Fruit fly (Drosophila melanogaster) whole organism, embryonic: ENCODE results near the gene msd1.

ENCODE experiments used
- Ada2b ChIP-seq: fragments of 200-800 bp; sonication (Bioruptor generic); IDR thresholded peaks from 2 replicates; pipeline ENCODE4 v1.3.6; 2022; ENCODE audit warnings: missing biosample characterization, missing genetic modification characterization
- Antp ChIP-seq: fragments of 200-800 bp; sonication (Bioruptor generic); optimal IDR thresholded peaks from 3 replicates; lab custom pipeline; 2016; ENCODE audit warnings: missing biosample characterization, missing genetic modification characterization
- BtbVII ChIP-seq: fragments of 200-800 bp; sonication (Bioruptor generic); optimal IDR thresholded peaks from 3 replicates; lab custom pipeline; 2017; ENCODE audit warnings: missing biosample characterization, mild to moderate bottlenecking, missing genetic modification characterization
- CG10274 ChIP-seq: fragments of 200-800 bp; sonication (Bioruptor generic); optimal IDR thresholded peaks from 3 replicates; lab custom pipeline; 2017; ENCODE audit warnings: missing biosample characterization, mild to moderate bottlenecking, missing genetic modification characterization
- CG10543 ChIP-seq: fragments of 200-800 bp; sonication (Bioruptor generic); optimal IDR thresholded peaks from 3 replicates; lab custom pipeline; 2017; ENCODE audit warnings: missing biosample characterization, mild to moderate bottlenecking, missing genetic modification characterization, moderate library complexity
- CG11560 ChIP-seq: fragments of 200-800 bp; sonication (Bioruptor generic); IDR thresholded peaks from 3 replicates; pipeline ENCODE4 v1.3.6; 2022; ENCODE audit warnings: missing biosample characterization, missing genetic modification characterization
- CG12219 ChIP-seq: fragments of 200-800 bp; sonication (Bioruptor generic); optimal IDR thresholded peaks from 3 replicates; lab custom pipeline; 2018; ENCODE audit warnings: missing biosample characterization, mild to moderate bottlenecking, missing genetic modification characterization
- CG14965 ChIP-seq: fragments of 200-800 bp; sonication (Bioruptor generic); optimal IDR thresholded peaks from 2 replicates; lab custom pipeline; 2016; ENCODE audit warnings: missing biosample characterization, missing genetic modification characterization, borderline replicate concordance
- CG2116 ChIP-seq: fragments of 200-800 bp; sonication (Bioruptor generic); optimal IDR thresholded peaks from 3 replicates; lab custom pipeline; 2018; ENCODE audit warnings: missing biosample characterization, mild to moderate bottlenecking, missing genetic modification characterization
- CG2199 ChIP-seq: fragments of 200-800 bp; sonication (Bioruptor generic); IDR thresholded peaks from 3 replicates; pipeline ENCODE4 v1.3.6; 2022; ENCODE audit warnings: missing biosample characterization, missing genetic modification characterization
- CG34376 ChIP-seq: fragments of 200-800 bp; sonication (Bioruptor generic); optimal IDR thresholded peaks from 2 replicates; lab custom pipeline; 2018; ENCODE audit warnings: missing biosample characterization, mild to moderate bottlenecking, missing genetic modification characterization
- CG6175 ChIP-seq: fragments of 200-800 bp; sonication (Bioruptor generic); IDR thresholded peaks from 3 replicates; pipeline ENCODE4 v1.3.6; 2022; ENCODE audit warnings: missing biosample characterization, missing genetic modification characterization
- CG6689 ChIP-seq: fragments of 200-800 bp; sonication (Bioruptor generic); IDR thresholded peaks from 2 replicates; pipeline ENCODE4 v1.3.6; 2022; ENCODE audit warnings: missing biosample characterization, missing genetic modification characterization
- CG7987 ChIP-seq: fragments of 200-800 bp; sonication (Bioruptor generic); optimal IDR thresholded peaks from 2 replicates; lab custom pipeline; 2018; ENCODE audit warnings: missing biosample characterization, mild to moderate bottlenecking, missing genetic modification characterization, moderate library complexity
- CG8290 ChIP-seq, 3 experiments: fragments of 200-800 bp; sonication (Bioruptor generic); optimal IDR thresholded peaks; 2 replicates each; lab custom pipeline; 2016 to 2019; ENCODE audit warnings: missing biosample characterization in 3 of 3, missing genetic modification characterization in 3 of 3, mild to moderate bottlenecking in 2 of 3, moderate library complexity in 1 of 3
- CG9932 ChIP-seq: fragments of 200-800 bp; sonication (Bioruptor generic); IDR thresholded peaks from 2 replicates; pipeline ENCODE4 v1.3.6; 2022; ENCODE audit warnings: missing biosample characterization, missing genetic modification characterization
- Chrac-16 ChIP-seq: fragments of 200-800 bp; sonication (Bioruptor generic); optimal IDR thresholded peaks from 3 replicates; lab custom pipeline; 2016; ENCODE audit warnings: missing biosample characterization, missing genetic modification characterization
- D ChIP-seq, 2 experiments: fragments of 200-800 bp in 1 of 2; fragments of >200 bp in 1 of 2; sonication (Bioruptor generic) in 1 of 2; optimal IDR thresholded peaks; 2 replicates in 1 of 2; 3 replicates in 1 of 2; lab custom pipeline; 2017; ENCODE audit warnings: mild to moderate bottlenecking in 1 of 2, missing biosample characterization in 1 of 2, missing genetic modification characterization in 1 of 2, missing genetic modification reagents in 1 of 2
- Fer1 ChIP-seq: fragments of 200-800 bp; sonication (Bioruptor generic); optimal IDR thresholded peaks from 2 replicates; lab custom pipeline; 2017; ENCODE audit warnings: missing biosample characterization, mild to moderate bottlenecking, missing genetic modification characterization
- HmgD ChIP-seq: fragments of 200-800 bp; sonication (Bioruptor generic); optimal IDR thresholded peaks from 3 replicates; lab custom pipeline; 2016; ENCODE audit warnings: missing biosample characterization, missing genetic modification characterization
- Hr78 ChIP-seq, 2 experiments: fragments of 200-800 bp in 1 of 2; fragments of >200 bp in 1 of 2; sonication (Bioruptor generic) in 1 of 2; optimal IDR thresholded peaks; 2 replicates each; lab custom pipeline; 2017 to 2019; ENCODE audit warnings: missing biosample characterization in 2 of 2, missing genetic modification characterization in 2 of 2, mild to moderate bottlenecking in 1 of 2, moderate library complexity in 1 of 2
- MBD-R2 ChIP-seq: fragments of 200-800 bp; sonication (Bioruptor generic); IDR thresholded peaks from 2 replicates; pipeline ENCODE4 v1.3.6; 2022; ENCODE audit warnings: missing biosample characterization, missing genetic modification characterization
- MESR4 ChIP-seq: fragments of 200-800 bp; sonication (Bioruptor generic); optimal IDR thresholded peaks from 2 replicates; lab custom pipeline; 2018; ENCODE audit warnings: missing biosample characterization, mild to moderate bottlenecking, missing genetic modification characterization, moderate library complexity
- Mrtf ChIP-seq: fragments of 200-800 bp; sonication (Bioruptor generic); IDR thresholded peaks from 3 replicates; pipeline ENCODE4 v1.3.6; 2022; ENCODE audit warnings: missing biosample characterization, missing genetic modification characterization
- Optix ChIP-seq: fragments of 200-800 bp; sonication (Bioruptor generic); IDR thresholded peaks from 3 replicates; pipeline ENCODE4 v1.3.6; 2022; ENCODE audit warnings: missing biosample characterization, missing genetic modification characterization
- PHDP ChIP-seq: fragments of 200-800 bp; sonication (Bioruptor generic); optimal IDR thresholded peaks from 3 replicates; lab custom pipeline; 2018; ENCODE audit warnings: missing biosample characterization, mild to moderate bottlenecking, missing genetic modification characterization, moderate library complexity
- Sin3A ChIP-seq: fragments of >200 bp; optimal IDR thresholded peaks from 2 replicates; lab custom pipeline; 2018
- Sox100B ChIP-seq: fragments of 200-800 bp; sonication (Bioruptor generic); optimal IDR thresholded peaks from 3 replicates; lab custom pipeline; 2018; ENCODE audit warnings: missing biosample characterization, mild to moderate bottlenecking, missing genetic modification characterization
- Usf ChIP-seq: fragments of 200-800 bp; sonication (Bioruptor generic); optimal IDR thresholded peaks from 2 replicates; lab custom pipeline; 2017; ENCODE audit warnings: missing genotype, missing biosample characterization, missing genetic modification characterization
- al ChIP-seq: fragments of 200-800 bp; sonication (Bioruptor generic); IDR thresholded peaks from 2 replicates; pipeline ENCODE4 v1.3.6; 2022; ENCODE audit warnings: missing biosample characterization, missing genetic modification characterization
- ash1 ChIP-seq: fragments of 200-800 bp; sonication (Bioruptor generic); optimal IDR thresholded peaks from 2 replicates; lab custom pipeline; 2018; ENCODE audit warnings: missing biosample characterization, mild to moderate bottlenecking, missing genetic modification characterization
- az2 ChIP-seq: fragments of 200-800 bp; sonication (Bioruptor generic); optimal IDR thresholded peaks from 3 replicates; lab custom pipeline; 2016; ENCODE audit warnings: missing biosample characterization, missing genetic modification characterization
- bcd ChIP-seq: fragments of 200-800 bp; sonication (Bioruptor generic); optimal IDR thresholded peaks from 2 replicates; lab custom pipeline; 2017; ENCODE audit warnings: missing biosample characterization, mild to moderate bottlenecking, missing genetic modification characterization
- bigmax ChIP-seq: fragments of 200-800 bp; sonication (Bioruptor generic); optimal IDR thresholded peaks from 2 replicates; lab custom pipeline; 2018; ENCODE audit warnings: missing biosample characterization, mild to moderate bottlenecking, missing genetic modification characterization
- chn ChIP-seq: fragments of 200-800 bp; sonication (Bioruptor generic); optimal IDR thresholded peaks from 2 replicates; lab custom pipeline; 2016; ENCODE audit warnings: missing biosample characterization, missing genetic modification characterization
- crc ChIP-seq: fragments of 200-800 bp; sonication (Bioruptor generic); optimal IDR thresholded peaks from 2 replicates; lab custom pipeline; 2016; ENCODE audit warnings: missing biosample characterization, missing genetic modification characterization
- cwo ChIP-seq: fragments of 200-800 bp; sonication (Bioruptor generic); optimal IDR thresholded peaks from 3 replicates; lab custom pipeline; 2017; ENCODE audit warnings: missing biosample characterization, missing genetic modification characterization, mild to moderate bottlenecking, moderate library complexity, missing genetic modification reagents
- ewg ChIP-seq: fragments of 200-800 bp; sonication (Bioruptor generic); optimal IDR thresholded peaks from 3 replicates; lab custom pipeline; 2017; ENCODE audit warnings: mild to moderate bottlenecking, missing biosample characterization, missing genetic modification reagents, missing genetic modification characterization
- exex ChIP-seq: fragments of 200-800 bp; sonication (Bioruptor generic); optimal IDR thresholded peaks from 4 replicates; lab custom pipeline; 2018; ENCODE audit warnings: missing biosample characterization, mild to moderate bottlenecking, missing genetic modification characterization, moderate library complexity
- gcm ChIP-seq: fragments of 200-800 bp; sonication (Bioruptor generic); optimal IDR thresholded peaks from 2 replicates; lab custom pipeline; 2019; ENCODE audit warnings: missing biosample characterization, mild to moderate bottlenecking, missing genetic modification characterization, moderate library complexity
- lbe ChIP-seq: fragments of 200-800 bp; sonication (Bioruptor generic); optimal IDR thresholded peaks from 2 replicates; lab custom pipeline; 2016; ENCODE audit warnings: missing biosample characterization, mild to moderate bottlenecking, missing genetic modification characterization
- phol ChIP-seq: fragments of 200-800 bp; sonication (Bioruptor generic); optimal IDR thresholded peaks from 3 replicates; lab custom pipeline; 2018; ENCODE audit warnings: missing biosample characterization, mild to moderate bottlenecking, missing genetic modification characterization, moderate library complexity
- pzg ChIP-seq: fragments of 200-800 bp; sonication (Bioruptor generic); optimal IDR thresholded peaks from 3 replicates; lab custom pipeline; 2018; ENCODE audit warnings: missing biosample characterization, mild to moderate bottlenecking, missing genetic modification characterization, moderate library complexity
- stwl ChIP-seq: fragments of 200-800 bp; sonication (Bioruptor generic); optimal IDR thresholded peaks from 3 replicates; lab custom pipeline; 2018; ENCODE audit warnings: missing biosample characterization, mild to moderate bottlenecking, missing genetic modification characterization, moderate library complexity
- tap ChIP-seq: fragments of 200-800 bp; optimal IDR thresholded peaks from 3 replicates; lab custom pipeline; 2019; ENCODE audit warnings: missing biosample characterization, mild to moderate bottlenecking, missing genetic modification characterization, moderate library complexity
- unpg ChIP-seq: fragments of 200-800 bp; sonication (Bioruptor generic); optimal IDR thresholded peaks from 3 replicates; lab custom pipeline; 2018; ENCODE audit warnings: missing biosample characterization, mild to moderate bottlenecking, missing genetic modification characterization, moderate library complexity
- wdn ChIP-seq: fragments of 200-800 bp; sonication (Bioruptor generic); IDR thresholded peaks from 2 replicates; pipeline ENCODE4 v1.3.6; 2022; ENCODE audit warnings: missing biosample characterization, missing genetic modification characterization
- zen ChIP-seq: fragments of 200-800 bp; sonication (Bioruptor generic); optimal IDR thresholded peaks from 3 replicates; lab custom pipeline; 2018; ENCODE audit warnings: missing biosample characterization, mild to moderate bottlenecking, missing genetic modification characterization, moderate library complexity

msd1 gene

dm6 chr3L:1313039-1313766, 18.3 kb upstream of the msd1 start, which contains the start of the genes sturkopf and Herc4 (continued):
- TF ChIP-seq bcd (GFP tag; lab: Kevin White, UChicago) (peak; percentile 86), MESR4 (peak; percentile 41), zen (tag; lab: Kevin White, UChicago) (no peak), CG10543 (GFP tag; lab: Kevin White, UChicago) (peak; percentile 93), ash1 (GFP tag; lab: Kevin White, UChicago) (no peak), crc (GFP tag; lab: Kevin White, UChicago) (peak; percentile 78), Optix (peak; percentile 35; the same call in 1 of the 3 replicates), Sin3A (peak; percentile 5), wdn (GFP tag; lab: Robert Waterston, UW) (peak; percentile 49), az2 (GFP tag; lab: Kevin White, UChicago) (peak; percentile 76), CG2116 (peak; percentile 60), Ada2b (0 out of 2 replicates have a peak, but pooled peaks have one; percentile 41), BtbVII (GFP tag; lab: Kevin White, UChicago) (peak; percentile 48), CG11560 (tag; lab: Robert Waterston, UW) (0 out of 3 replicates have a peak, but pooled peaks have one; percentile 23), Usf (GFP tag; lab: Kevin White, UChicago) (peak; percentile 54), CG14965 (no peak), CG2199 (GFP tag; lab: Robert Waterston, UW) (no peak), CG7987 (GFP tag; lab: Kevin White, UChicago) (peak; percentile 22), D (optimal IDR thresholded peaks at IDR 0.05; lab: Kevin White, UChicago) (no peak), D (GFP tag; optimal IDR thresholded peaks at IDR 0.05; lab: Kevin White, UChicago) (no peak), CG6689 (GFP tag; lab: Robert Waterston, UW) (peak; percentile 64), CG12219 (GFP tag; lab: Kevin White, UChicago) (peak; percentile 29), CG9932 (GFP tag; lab: Robert Waterston, UW) (peak; percentile 78), CG6175 (no peak), al (GFP tag; lab: Robert Waterston, UW) (peak; percentile 24), PHDP (peak; percentile 72), ewg (GFP tag; lab: Kevin White, UChicago) (peak; percentile 38), Mrtf (GFP tag; lab: Robert Waterston, UW) (peak; percentile 69), chn (GFP tag; lab: Kevin White, UChicago) (peak; percentile 59), Sox100B (no peak), Chrac-16 (GFP tag; lab: Kevin White, UChicago) (peak; percentile 57), exex (tag; lab: Kevin White, UChicago) (peak; percentile 39), pzg (GFP tag; lab: Kevin White, UChicago) (peak; percentile 59), stwl (peak; percentile 65), Fer1 (GFP tag; lab: Kevin White, UChicago) (peak; percentile 56), Antp (GFP tag; lab: Kevin White, UChicago) (peak; percentile 91), HmgD (peak; percentile 37), gcm (GFP tag; lab: Kevin White, UChicago) (peak; percentile 60), bigmax (GFP tag; lab: Kevin White, UChicago) (no peak), CG8290 (GFP tag; optimal IDR thresholded peaks at IDR 0.05; lab: Kevin White, UChicago) (peak; percentile 84), CG8290 (tag; optimal IDR thresholded peaks at IDR 0.05; lab: Kevin White, UChicago) (peak in 1 of 2 experiments; percentile 16), cwo (GFP tag; lab: Kevin White, UChicago) (peak; percentile 57), CG10274 (GFP tag; lab: Kevin White, UChicago) (no peak), tap (tag; lab: Kevin White, UChicago) (peak; percentile 36), lbe (GFP tag; lab: Kevin White, UChicago) (no peak), Hr78 (GFP tag; optimal IDR thresholded peaks at IDR 0.05; lab: Kevin White, UChicago) (peak in 1 of 2 experiments; percentile 100), CG34376 (GFP tag; lab: Kevin White, UChicago) (peak; percentile 7), phol (tag; lab: Kevin White, UChicago) (peak; percentile 69), unpg (GFP tag; lab: Kevin White, UChicago) (peak; percentile 64), MBD-R2 (peak; percentile 83)
